Fruit fly (Drosophila melanogaster) whole organism, embryonic: Measurements from ENCODE around the gene CG7333.

Experiments
- Atf6 ChIP-seq: fragments of 200-800 bp; sonication (Bioruptor generic); IDR thresholded peaks from 2 replicates; pipeline ENCODE4 v1.3.6; 2022; ENCODE audit warnings: missing biosample characterization, missing genetic modification characterization
- CG11093 ChIP-seq: fragments of 200-800 bp; sonication (Bioruptor generic); IDR thresholded peaks from 3 replicates; pipeline ENCODE4 v1.3.6; 2022; ENCODE audit warnings: missing biosample characterization, missing genetic modification characterization
- CG15601 ChIP-seq: fragments of 200-800 bp; sonication (Bioruptor generic); optimal IDR thresholded peaks from 3 replicates; lab custom pipeline; 2019; ENCODE audit warnings: missing biosample characterization, mild to moderate bottlenecking, missing genetic modification characterization, moderate library complexity
- CG1602 ChIP-seq: fragments of 200-800 bp; sonication (Bioruptor generic); optimal IDR thresholded peaks from 3 replicates; lab custom pipeline; 2016; ENCODE audit warnings: missing biosample characterization, missing genetic modification characterization
- CG1647 ChIP-seq: fragments of 200-800 bp; sonication (Bioruptor generic); optimal IDR thresholded peaks from 3 replicates; lab custom pipeline; 2016; ENCODE audit warnings: missing biosample characterization, missing genetic modification characterization
- CG16813 ChIP-seq: fragments of 200-800 bp; sonication (Bioruptor generic); IDR thresholded peaks from 3 replicates; pipeline ENCODE4 v1.3.6; 2022; ENCODE audit warnings: missing biosample characterization, missing genetic modification characterization; ENCODE audit not compliant: partially characterized antibody
- CG17186 ChIP-seq: fragments of 200-800 bp; sonication (Bioruptor generic); optimal IDR thresholded peaks from 3 replicates; lab custom pipeline; 2017; ENCODE audit warnings: missing biosample characterization, missing genetic modification reagents, missing genetic modification characterization
- CG17612 ChIP-seq: fragments of 200-800 bp; sonication (Bioruptor generic); IDR thresholded peaks from 2 replicates; pipeline ENCODE4 v1.3.6; 2022; ENCODE audit warnings: missing biosample characterization, missing genetic modification characterization
- CG2120 ChIP-seq: fragments of 200-800 bp; sonication (Bioruptor generic); optimal IDR thresholded peaks from 3 replicates; lab custom pipeline; 2016; ENCODE audit warnings: missing biosample characterization, missing genetic modification characterization
- CG3163 ChIP-seq: fragments of 200-800 bp; sonication (Bioruptor generic); optimal IDR thresholded peaks from 3 replicates; lab custom pipeline; 2016; ENCODE audit warnings: missing biosample characterization, missing genetic modification characterization
- CG32767 ChIP-seq: fragments of 200-800 bp; sonication (Bioruptor generic); IDR thresholded peaks from 2 replicates; pipeline ENCODE4 v1.3.6; 2022; ENCODE audit warnings: missing biosample characterization, missing genetic modification characterization
- CG33557 ChIP-seq: fragments of 200-800 bp; sonication (Bioruptor generic); optimal IDR thresholded peaks from 2 replicates; lab custom pipeline; 2019; ENCODE audit warnings: missing biosample characterization, mild to moderate bottlenecking, missing genetic modification characterization, moderate library complexity
- CG34224 ChIP-seq: fragments of 200-800 bp; sonication (Bioruptor generic); IDR thresholded peaks from 3 replicates; pipeline ENCODE4 v1.3.6; 2022; ENCODE audit warnings: missing biosample characterization, missing genetic modification characterization; ENCODE audit not compliant: partially characterized antibody
- CG3838 ChIP-seq: fragments of 200-800 bp; sonication (Bioruptor generic); optimal IDR thresholded peaks from 3 replicates; lab custom pipeline; 2016; ENCODE audit warnings: missing biosample characterization, missing genetic modification characterization
- CG7786 ChIP-seq: fragments of 200-800 bp; sonication (Bioruptor generic); optimal IDR thresholded peaks from 2 replicates; lab custom pipeline; 2016; ENCODE audit warnings: missing biosample characterization, missing genetic modification characterization
- CG8290 ChIP-seq, 3 experiments: fragments of 200-800 bp; sonication (Bioruptor generic); optimal IDR thresholded peaks; 2 replicates each; lab custom pipeline; 2016 to 2019; ENCODE audit warnings: missing biosample characterization in 3 of 3, missing genetic modification characterization in 3 of 3, mild to moderate bottlenecking in 2 of 3, moderate library complexity in 1 of 3
- CG8924 ChIP-seq: fragments of 200-800 bp; optimal IDR thresholded peaks from 3 replicates; lab custom pipeline; 2019; ENCODE audit warnings: missing biosample characterization, mild to moderate bottlenecking, missing genetic modification characterization, moderate library complexity
- Dll ChIP-seq: fragments of 200-800 bp; sonication (Bioruptor generic); IDR thresholded peaks from 4 replicates; pipeline ENCODE4 v1.3.6; 2022; ENCODE audit warnings: missing biosample characterization, missing genetic modification characterization; ENCODE audit not compliant: partially characterized antibody
- Hmr ChIP-seq: fragments of 200-800 bp; sonication (Bioruptor generic); optimal IDR thresholded peaks from 3 replicates; lab custom pipeline; 2017; ENCODE audit warnings: mild to moderate bottlenecking, missing biosample characterization, missing genetic modification reagents, missing genetic modification characterization
- Hr3 ChIP-seq: fragments of 200-800 bp; sonication (Bioruptor generic); optimal IDR thresholded peaks from 3 replicates; lab custom pipeline; 2016; ENCODE audit warnings: missing biosample characterization, missing genetic modification characterization
- Mes4 ChIP-seq: fragments of 200-800 bp; sonication (Bioruptor generic); optimal IDR thresholded peaks from 2 replicates; lab custom pipeline; 2016; ENCODE audit warnings: missing biosample characterization, missing genetic modification characterization
- Oaz ChIP-seq: fragments of 200-800 bp; sonication (Bioruptor generic); IDR thresholded peaks from 2 replicates; pipeline ENCODE4 v1.3.6; 2022; ENCODE audit warnings: missing biosample characterization, missing genetic modification characterization
- Six4 ChIP-seq: fragments of 200-800 bp; sonication (Bioruptor generic); optimal IDR thresholded peaks from 2 replicates; lab custom pipeline; 2016; ENCODE audit warnings: missing biosample characterization, missing genetic modification characterization
- Sox100B ChIP-seq: fragments of 200-800 bp; sonication (Bioruptor generic); optimal IDR thresholded peaks from 3 replicates; lab custom pipeline; 2018; ENCODE audit warnings: missing biosample characterization, mild to moderate bottlenecking, missing genetic modification characterization
- Sox102F ChIP-seq: fragments of 200-800 bp; sonication (Bioruptor generic); optimal IDR thresholded peaks from 2 replicates; lab custom pipeline; 2018; ENCODE audit warnings: missing biosample characterization, mild to moderate bottlenecking, missing genetic modification characterization, moderate library complexity
- Spps ChIP-seq: fragments of 200-800 bp; sonication (Bioruptor generic); optimal IDR thresholded peaks from 2 replicates; lab custom pipeline; 2018; ENCODE audit warnings: missing biosample characterization, mild to moderate bottlenecking, missing genetic modification characterization
- Tbp ChIP-seq: fragments of >200 bp; optimal IDR thresholded peaks from 2 replicates; lab custom pipeline; 2018; ENCODE audit warnings: missing biosample characterization, missing genetic modification characterization
- Trl ChIP-seq, 3 experiments: fragments of >200 bp in 2 of 3; fragments of 200-800 bp in 1 of 3; sonication (Bioruptor generic) in 1 of 3; optimal IDR thresholded peaks; 2 replicates in 1 of 3; 3 replicates in 2 of 3; lab custom pipeline; 2016 to 2017; ENCODE audit warnings: missing biosample characterization in 1 of 3, missing genetic modification characterization in 1 of 3
- ase ChIP-seq: fragments of 200-800 bp; sonication (Bioruptor generic); IDR thresholded peaks from 3 replicates; pipeline ENCODE4 v1.3.6; 2022; ENCODE audit warnings: missing biosample characterization, missing genetic modification characterization
- chinmo ChIP-seq: fragments of 200-800 bp; sonication (Bioruptor generic); IDR thresholded peaks from 4 replicates; pipeline ENCODE4 v1.3.6; 2022; ENCODE audit warnings: missing biosample characterization, missing genetic modification characterization; ENCODE audit not compliant: partially characterized antibody
- da ChIP-seq: fragments of 200-800 bp; sonication (Bioruptor generic); optimal IDR thresholded peaks from 2 replicates; lab custom pipeline; 2016; ENCODE audit warnings: missing biosample characterization, missing genetic modification characterization
- dan ChIP-seq: fragments of 200-800 bp; sonication (Bioruptor generic); IDR thresholded peaks from 2 replicates; pipeline ENCODE4 v1.3.6; 2022; ENCODE audit warnings: missing biosample characterization, missing genetic modification characterization
- dm ChIP-seq: fragments of 200-800 bp; sonication (Bioruptor generic); optimal IDR thresholded peaks from 3 replicates; lab custom pipeline; 2016; ENCODE audit warnings: missing biosample characterization, missing genetic modification characterization
- en ChIP-seq: fragments of 200-800 bp; sonication (Bioruptor generic); optimal IDR thresholded peaks from 2 replicates; lab custom pipeline; 2016; ENCODE audit warnings: missing biosample characterization, missing genetic modification characterization
- exex ChIP-seq: fragments of 200-800 bp; sonication (Bioruptor generic); optimal IDR thresholded peaks from 4 replicates; lab custom pipeline; 2018; ENCODE audit warnings: missing biosample characterization, mild to moderate bottlenecking, missing genetic modification characterization, moderate library complexity
- eyg ChIP-seq: fragments of 200-800 bp; sonication (Bioruptor generic); optimal IDR thresholded peaks from 3 replicates; lab custom pipeline; 2016; ENCODE audit warnings: missing biosample characterization, missing genetic modification characterization
- fd102C ChIP-seq: fragments of 200-800 bp; sonication (Bioruptor generic); optimal IDR thresholded peaks from 2 replicates; lab custom pipeline; 2018; ENCODE audit warnings: missing biosample characterization, mild to moderate bottlenecking, missing genetic modification characterization, moderate library complexity
- gcm2 ChIP-seq: fragments of 200-800 bp; sonication (Bioruptor generic); optimal IDR thresholded peaks from 2 replicates; lab custom pipeline; 2016; ENCODE audit warnings: missing biosample characterization, missing genetic modification characterization
- grn ChIP-seq: fragments of 200-800 bp; sonication (Bioruptor generic); optimal IDR thresholded peaks from 3 replicates; lab custom pipeline; 2017; ENCODE audit warnings: missing biosample characterization, missing genetic modification characterization
- hbn ChIP-seq: fragments of 200-800 bp; sonication (Bioruptor generic); IDR thresholded peaks from 2 replicates; pipeline ENCODE4 v1.3.6; 2022; ENCODE audit warnings: missing biosample characterization, missing genetic modification characterization; ENCODE audit not compliant: partially characterized antibody
- lov ChIP-seq, 2 experiments: fragments of 200-800 bp in 1 of 2; fragments of >200 bp in 1 of 2; sonication (Bioruptor generic) in 1 of 2; IDR thresholded peaks in 1 of 2; optimal IDR thresholded peaks in 1 of 2; 2 replicates in 1 of 2; 3 replicates in 1 of 2; pipeline versions ENCODE4 v1.3.6 to Lab custom; 2017 to 2022; ENCODE audit warnings: missing biosample characterization in 1 of 2, missing genetic modification characterization in 1 of 2
- luna ChIP-seq: fragments of 200-800 bp; sonication (Bioruptor generic); optimal IDR thresholded peaks from 2 replicates; lab custom pipeline; 2016; ENCODE audit warnings: missing biosample characterization, missing genetic modification characterization
- maf-S ChIP-seq: fragments of 200-800 bp; sonication (Bioruptor generic); optimal IDR thresholded peaks from 2 replicates; lab custom pipeline; 2016; ENCODE audit warnings: missing biosample characterization, missing genetic modification characterization
- otp ChIP-seq: fragments of 200-800 bp; sonication (Bioruptor generic); IDR thresholded peaks from 3 replicates; pipeline ENCODE4, ENCODE4 v1.3.6; 2022; ENCODE audit warnings: missing biosample characterization, missing genetic modification characterization
- pan ChIP-seq, 4 experiments: fragments of >200 bp in 3 of 4; fragments of 200-800 bp in 1 of 4; sonication (Bioruptor generic) in 1 of 4; optimal IDR thresholded peaks in 3 of 4; IDR thresholded peaks in 1 of 4; 2 replicates each; pipeline versions ENCODE4 v1.3.6 to Lab custom; 2017 to 2022; ENCODE audit warnings: missing biosample characterization in 2 of 4, missing genetic modification characterization in 2 of 4, mixed read lengths in 1 of 4
- rib ChIP-seq: fragments of 200-800 bp; sonication (Bioruptor generic); IDR thresholded peaks from 2 replicates; pipeline ENCODE4 v1.3.6; 2022; ENCODE audit warnings: missing biosample characterization, missing genetic modification characterization
- sens-2 ChIP-seq: fragments of 200-800 bp; sonication (Bioruptor generic); IDR thresholded peaks from 2 replicates; pipeline ENCODE4 v1.3.6; 2022; ENCODE audit warnings: missing biosample characterization, missing genetic modification characterization
- tin ChIP-seq: fragments of 200-800 bp; sonication (Bioruptor generic); optimal IDR thresholded peaks from 3 replicates; lab custom pipeline; 2016; ENCODE audit warnings: missing biosample characterization, missing genetic modification characterization

The CG7333 gene

dm6 chr3R:19623606-19624005 is 23.2 kb downstream of the CG7333 start (continued):
- TF ChIP-seq CG7786 (GFP tag; lab: Kevin White, UChicago) (peak; percentile 47), CG33557 (no peak), Sox102F (GFP tag; lab: Kevin White, UChicago) (peak; percentile 73), eyg (GFP tag; lab: Kevin White, UChicago) (no peak), CG2120 (GFP tag; lab: Kevin White, UChicago) (peak; percentile 58), luna (no peak), CG11093 (0 out of 3 replicates have a peak, but pooled peaks have one; percentile 38), otp (GFP tag; lab: Robert Waterston, UW) (0 out of 3 replicates have a peak, but pooled peaks have one; percentile 41)
- TF ChIP-seq, all 482 proteins: peak for 256

- TF ChIP-seq pan (optimal IDR thresholded peaks at IDR 0.05; lab: Kevin White, UChicago) (no peak), pan (GFP tag; optimal IDR thresholded peaks at IDR 0.05 in 1 of 2, IDR thresholded peaks at IDR 0.05 in 1 of 2) (peak in 1 of 2 experiments; percentile 30), Spps (tag; lab: Kevin White, UChicago) (no peak), CG32767 (GFP tag; lab: Robert Waterston, UW) (no peak), en (GFP tag; lab: Kevin White, UChicago) (no peak), gcm2 (GFP tag; lab: Kevin White, UChicago) (no peak), ase (no peak), CG8924 (no peak), CG1647 (no peak), maf-S (GFP tag; lab: Kevin White, UChicago) (no peak), sens-2 (no peak), CG8290 (GFP tag; optimal IDR thresholded peaks at IDR 0.05; lab: Kevin White, UChicago) (no peak), CG8290 (tag; optimal IDR thresholded peaks at IDR 0.05; lab: Kevin White, UChicago) (peak in 1 of 2 experiments; percentile 13), dm (no peak), chinmo (GFP tag; lab: Robert Waterston, UW) (peak; percentile 75; the same call in 1 of the 4 replicates), Hr3 (GFP tag; lab: Kevin White, UChicago) (no peak), CG17612 (GFP tag; lab: Robert Waterston, UW) (no peak), hbn (GFP tag; lab: Robert Waterston, UW) (no peak), Hmr (GFP tag; lab: Kevin White, UChicago) (no peak), CG15601 (no peak), exex (peak; percentile 19), dan (no peak), lov (optimal IDR thresholded peaks at IDR 0.05; lab: Kevin White, UChicago) (no peak), lov (GFP tag; IDR thresholded peaks at IDR 0.05; lab: Robert Waterston, UW) (no peak), Tbp (no peak), Oaz (no peak), fd102C (GFP tag; lab: Kevin White, UChicago) (no peak), CG16813 (GFP tag; lab: Robert Waterston, UW) (no peak), Mes4 (no peak), Six4 (GFP tag; lab: Kevin White, UChicago) (no peak), Sox100B (GFP tag; lab: Kevin White, UChicago) (no peak), CG17186 (GFP tag; lab: Kevin White, UChicago) (no peak), CG3163 (GFP tag; lab: Kevin White, UChicago) (no peak), Dll (no peak), grn (GFP tag; lab: Kevin White, UChicago) (peak; percentile 67), Trl (optimal IDR thresholded peaks at IDR 0.05; lab: Kevin White, UChicago) (peak in 1 of 2 experiments; percentile 59), Trl (GFP tag; optimal IDR thresholded peaks at IDR 0.05; lab: Kevin White, UChicago) (no peak), Atf6 (GFP tag; lab: Robert Waterston, UW) (no peak), CG34224 (GFP tag; lab: Robert Waterston, UW) (no peak; the same call in 2 of the 3 replicates), CG1602 (GFP tag; lab: Kevin White, UChicago) (no peak), tin (GFP tag; lab: Kevin White, UChicago) (no peak), CG3838 (GFP tag; lab: Kevin White, UChicago) (no peak), da (GFP tag; lab: Kevin White, UChicago) (no peak), rib (GFP tag; lab: Robert Waterston, UW) (0 out of 2 replicates have a peak, but pooled peaks have one; percentile 21)
Measured at dm6 chr3R:19624482-19624881, 24.0 kb downstream of the CG7333 start.
